Fruit fly (Drosophila melanogaster) whole organism, embryonic: ENCODE data around the gene trx.

ENCODE experiments used
- Ada2b ChIP-seq: fragments of 200-800 bp; sonication (Bioruptor generic); IDR thresholded peaks from 2 replicates; pipeline ENCODE4 v1.3.6; 2022; ENCODE audit warnings: missing biosample characterization, missing genetic modification characterization
- Antp ChIP-seq: fragments of 200-800 bp; sonication (Bioruptor generic); optimal IDR thresholded peaks from 3 replicates; lab custom pipeline; 2016; ENCODE audit warnings: missing biosample characterization, missing genetic modification characterization
- Asciz ChIP-seq: fragments of 200-800 bp; sonication (Bioruptor generic); optimal IDR thresholded peaks from 2 replicates; lab custom pipeline; 2017; ENCODE audit warnings: missing biosample characterization, mild to moderate bottlenecking, missing genetic modification characterization, missing genetic modification reagents
- Atf6 ChIP-seq: fragments of 200-800 bp; sonication (Bioruptor generic); IDR thresholded peaks from 2 replicates; pipeline ENCODE4 v1.3.6; 2022; ENCODE audit warnings: missing biosample characterization, missing genetic modification characterization
- CG1024 ChIP-seq: fragments of 200-800 bp; sonication (Bioruptor generic); IDR thresholded peaks from 2 replicates; pipeline ENCODE4 v1.3.6; 2022; ENCODE audit warnings: missing biosample characterization, missing genetic modification characterization
- CG10267 ChIP-seq: fragments of 200-800 bp; sonication (Bioruptor generic); optimal IDR thresholded peaks from 2 replicates; lab custom pipeline; 2018; ENCODE audit warnings: missing biosample characterization, mild to moderate bottlenecking, missing genetic modification characterization, moderate library complexity
- CG11247 ChIP-seq: fragments of 200-800 bp; sonication (Bioruptor generic); IDR thresholded peaks from 2 replicates; pipeline ENCODE4 v1.3.6; 2022; ENCODE audit warnings: missing biosample characterization, missing genetic modification characterization
- CG13123 ChIP-seq: fragments of 200-800 bp; sonication (Bioruptor generic); optimal IDR thresholded peaks from 2 replicates; lab custom pipeline; 2016; ENCODE audit warnings: missing biosample characterization, missing genetic modification characterization
- CG13287 ChIP-seq: fragments of 200-800 bp; sonication (Bioruptor generic); IDR thresholded peaks from 2 replicates; pipeline ENCODE4 v1.3.6; 2022; ENCODE audit warnings: missing biosample characterization, missing genetic modification characterization; ENCODE audit not compliant: partially characterized antibody
- CG13894 ChIP-seq: fragments of 200-800 bp; sonication (Bioruptor generic); optimal IDR thresholded peaks from 3 replicates; lab custom pipeline; 2018; ENCODE audit warnings: missing biosample characterization, mild to moderate bottlenecking, missing genetic modification characterization, moderate library complexity
- CG14014 ChIP-seq: fragments of 200-800 bp; sonication (Bioruptor generic); IDR thresholded peaks from 2 replicates; pipeline ENCODE4 v1.3.6; 2022; ENCODE audit warnings: missing biosample characterization, missing genetic modification characterization
- CG1529 ChIP-seq: fragments of 200-800 bp; sonication (Bioruptor generic); optimal IDR thresholded peaks from 3 replicates; lab custom pipeline; 2018; ENCODE audit warnings: missing biosample characterization, missing genetic modification characterization
- CG17359 ChIP-seq: fragments of 200-800 bp; sonication (Bioruptor generic); optimal IDR thresholded peaks from 3 replicates; lab custom pipeline; 2018; ENCODE audit warnings: missing biosample characterization, mild to moderate bottlenecking, missing genetic modification characterization, moderate library complexity
- CG17361 ChIP-seq: fragments of 200-800 bp; sonication (Bioruptor generic); IDR thresholded peaks from 3 replicates; pipeline ENCODE4 v1.3.6; 2022; ENCODE audit warnings: missing biosample characterization, missing genetic modification characterization
- CG17385 ChIP-seq: fragments of 200-800 bp; sonication (Bioruptor generic); optimal IDR thresholded peaks from 3 replicates; lab custom pipeline; 2018; ENCODE audit warnings: missing biosample characterization, mild to moderate bottlenecking, missing genetic modification characterization
- CG18476 ChIP-seq: fragments of 200-800 bp; sonication (Bioruptor generic); optimal IDR thresholded peaks from 2 replicates; lab custom pipeline; 2016; ENCODE audit warnings: missing biosample characterization, mild to moderate bottlenecking, missing genetic modification characterization
- CG2199 ChIP-seq: fragments of 200-800 bp; sonication (Bioruptor generic); IDR thresholded peaks from 3 replicates; pipeline ENCODE4 v1.3.6; 2022; ENCODE audit warnings: missing biosample characterization, missing genetic modification characterization
- CG2678 ChIP-seq: fragments of 200-800 bp; sonication (Bioruptor generic); optimal IDR thresholded peaks from 3 replicates; lab custom pipeline; 2019; ENCODE audit warnings: missing biosample characterization, mild to moderate bottlenecking, missing genetic modification characterization, moderate library complexity
- CG32767 ChIP-seq: fragments of 200-800 bp; sonication (Bioruptor generic); IDR thresholded peaks from 2 replicates; pipeline ENCODE4 v1.3.6; 2022; ENCODE audit warnings: missing biosample characterization, missing genetic modification characterization
- CG3407 ChIP-seq: fragments of 200-800 bp; sonication (Bioruptor generic); optimal IDR thresholded peaks from 2 replicates; lab custom pipeline; 2018; ENCODE audit warnings: missing biosample characterization, mild to moderate bottlenecking, missing genetic modification characterization
- CG3847 ChIP-seq: fragments of 200-800 bp; sonication (Bioruptor generic); IDR thresholded peaks from 2 replicates; pipeline ENCODE4 v1.3.6; 2022; ENCODE audit warnings: missing biosample characterization, missing genetic modification characterization
- CG5245 ChIP-seq: fragments of 200-800 bp; sonication (Bioruptor generic); optimal IDR thresholded peaks from 3 replicates; lab custom pipeline; 2016; ENCODE audit warnings: missing biosample characterization, missing genetic modification characterization
- CG6272 ChIP-seq: fragments of 200-800 bp; sonication (Bioruptor generic); IDR thresholded peaks from 2 replicates; pipeline ENCODE4 v1.3.6; 2022; ENCODE audit warnings: missing biosample characterization, missing genetic modification characterization
- CG6654 ChIP-seq: fragments of 200-800 bp; sonication (Bioruptor generic); optimal IDR thresholded peaks from 2 replicates; lab custom pipeline; 2017; ENCODE audit warnings: missing biosample characterization, mild to moderate bottlenecking, missing genetic modification characterization
- CG6791 ChIP-seq: fragments of 200-800 bp; sonication (Bioruptor generic); IDR thresholded peaks from 3 replicates; pipeline ENCODE4 v1.3.6; 2022; ENCODE audit warnings: missing biosample characterization, missing genetic modification characterization; ENCODE audit not compliant: partially characterized antibody
- Camta ChIP-seq: fragments of 200-800 bp; sonication (Bioruptor generic); optimal IDR thresholded peaks from 2 replicates; lab custom pipeline; 2016; ENCODE audit warnings: missing biosample characterization, missing genetic modification characterization
- Hr51 ChIP-seq, 2 experiments: fragments of 200-800 bp; sonication (Bioruptor generic); optimal IDR thresholded peaks; 2 replicates in 1 of 2; 3 replicates in 1 of 2; lab custom pipeline; 2016 to 2018; ENCODE audit warnings: missing biosample characterization in 2 of 2, missing genetic modification characterization in 2 of 2, mild to moderate bottlenecking in 1 of 2, moderate library complexity in 1 of 2
- Kr ChIP-seq: fragments of 200-800 bp; sonication (Bioruptor generic); optimal IDR thresholded peaks from 2 replicates; lab custom pipeline; 2017; ENCODE audit warnings: missing biosample characterization, mild to moderate bottlenecking, missing genetic modification characterization
- Mad ChIP-seq: fragments of 200-800 bp; sonication (Bioruptor generic); optimal IDR thresholded peaks from 2 replicates; lab custom pipeline; 2016; ENCODE audit warnings: missing biosample characterization, missing genetic modification characterization
- Mes4 ChIP-seq: fragments of 200-800 bp; sonication (Bioruptor generic); optimal IDR thresholded peaks from 2 replicates; lab custom pipeline; 2016; ENCODE audit warnings: missing biosample characterization, missing genetic modification characterization
- Nf-YB ChIP-seq: fragments of 200-800 bp; sonication (Bioruptor generic); optimal IDR thresholded peaks from 3 replicates; lab custom pipeline; 2019; ENCODE audit warnings: missing biosample characterization, mild to moderate bottlenecking, missing genetic modification characterization, moderate library complexity
- Trl ChIP-seq, 3 experiments: fragments of >200 bp in 2 of 3; fragments of 200-800 bp in 1 of 3; sonication (Bioruptor generic) in 1 of 3; optimal IDR thresholded peaks; 2 replicates in 1 of 3; 3 replicates in 2 of 3; lab custom pipeline; 2016 to 2017; ENCODE audit warnings: missing biosample characterization in 1 of 3, missing genetic modification characterization in 1 of 3
- Usf ChIP-seq: fragments of 200-800 bp; sonication (Bioruptor generic); optimal IDR thresholded peaks from 2 replicates; lab custom pipeline; 2017; ENCODE audit warnings: missing genotype, missing biosample characterization, missing genetic modification characterization
- amos ChIP-seq: fragments of 200-800 bp; sonication (Bioruptor generic); IDR thresholded peaks from 2 replicates; pipeline ENCODE4 v1.3.6; 2022; ENCODE audit warnings: missing biosample characterization, missing genetic modification characterization; ENCODE audit not compliant: partially characterized antibody
- dpn ChIP-seq, 2 experiments: fragments of 200-800 bp; sonication (Bioruptor generic); optimal IDR thresholded peaks; 3 replicates each; lab custom pipeline; 2016; ENCODE audit warnings: missing biosample characterization in 2 of 2, missing genetic modification characterization in 2 of 2
- ewg ChIP-seq: fragments of 200-800 bp; sonication (Bioruptor generic); optimal IDR thresholded peaks from 3 replicates; lab custom pipeline; 2017; ENCODE audit warnings: mild to moderate bottlenecking, missing biosample characterization, missing genetic modification reagents, missing genetic modification characterization
- fd64A ChIP-seq: fragments of 200-800 bp; sonication (Bioruptor generic); optimal IDR thresholded peaks from 3 replicates; lab custom pipeline; 2018; ENCODE audit warnings: missing biosample characterization, mild to moderate bottlenecking, missing genetic modification characterization
- gce ChIP-seq: fragments of 200-800 bp; sonication (Bioruptor generic); IDR thresholded peaks from 3 replicates; pipeline ENCODE4 v1.3.6; 2022; ENCODE audit warnings: missing biosample characterization, missing genetic modification characterization
- hb ChIP-seq: fragments of 200-800 bp; sonication (Bioruptor generic); IDR thresholded peaks from 3 replicates; pipeline ENCODE4 v1.3.6; 2022; ENCODE audit warnings: missing biosample characterization, missing genetic modification characterization; ENCODE audit not compliant: partially characterized antibody
- ken ChIP-seq: fragments of 200-800 bp; sonication (Bioruptor generic); IDR thresholded peaks from 3 replicates; pipeline ENCODE4 v1.3.6; 2022; ENCODE audit warnings: missing biosample characterization, missing genetic modification characterization
- knrl ChIP-seq: fragments of 200-800 bp; sonication (Bioruptor generic); IDR thresholded peaks from 3 replicates; pipeline ENCODE4 v1.3.6; 2022; ENCODE audit warnings: missing biosample characterization, missing genetic modification characterization; ENCODE audit not compliant: partially characterized antibody
- mld ChIP-seq: fragments of 200-800 bp; sonication (Bioruptor generic); IDR thresholded peaks from 3 replicates; pipeline ENCODE4 v1.3.6; 2022; ENCODE audit warnings: missing biosample characterization, missing genetic modification characterization; ENCODE audit not compliant: partially characterized antibody
- nerfin-2 ChIP-seq: fragments of 200-800 bp; sonication (Bioruptor generic); IDR thresholded peaks from 2 replicates; pipeline ENCODE4 v1.3.6; 2022; ENCODE audit warnings: missing biosample characterization, missing genetic modification characterization; ENCODE audit not compliant: partially characterized antibody
- pb ChIP-seq: fragments of 200-800 bp; sonication (Bioruptor generic); optimal IDR thresholded peaks from 3 replicates; lab custom pipeline; 2016; ENCODE audit warnings: missing biosample characterization, missing genetic modification characterization
- peb ChIP-seq: fragments of 200-800 bp; sonication (Bioruptor generic); IDR thresholded peaks from 2 replicates; pipeline ENCODE4 v1.3.6; 2022; ENCODE audit warnings: missing biosample characterization, missing genetic modification characterization
- ro ChIP-seq: fragments of 200-800 bp; sonication (Bioruptor generic); IDR thresholded peaks from 2 replicates; pipeline ENCODE4 v1.3.6; 2022; ENCODE audit warnings: missing biosample characterization, missing genetic modification characterization
- sr ChIP-seq: fragments of 200-800 bp; sonication (Bioruptor generic); IDR thresholded peaks from 3 replicates; pipeline ENCODE4 v1.3.6; 2022; ENCODE audit warnings: missing biosample characterization, missing genetic modification characterization
- vvl ChIP-seq: fragments of 200-800 bp; sonication (Bioruptor generic); IDR thresholded peaks from 2 replicates; pipeline ENCODE4 v1.3.6; 2022; ENCODE audit warnings: missing biosample characterization, missing genetic modification characterization
- zfh1 ChIP-seq: fragments of 200-800 bp; sonication (Bioruptor generic); IDR thresholded peaks from 3 replicates; pipeline ENCODE4 v1.3.6; 2022; ENCODE audit warnings: missing biosample characterization, missing genetic modification characterization

Gene trx

DNA sequence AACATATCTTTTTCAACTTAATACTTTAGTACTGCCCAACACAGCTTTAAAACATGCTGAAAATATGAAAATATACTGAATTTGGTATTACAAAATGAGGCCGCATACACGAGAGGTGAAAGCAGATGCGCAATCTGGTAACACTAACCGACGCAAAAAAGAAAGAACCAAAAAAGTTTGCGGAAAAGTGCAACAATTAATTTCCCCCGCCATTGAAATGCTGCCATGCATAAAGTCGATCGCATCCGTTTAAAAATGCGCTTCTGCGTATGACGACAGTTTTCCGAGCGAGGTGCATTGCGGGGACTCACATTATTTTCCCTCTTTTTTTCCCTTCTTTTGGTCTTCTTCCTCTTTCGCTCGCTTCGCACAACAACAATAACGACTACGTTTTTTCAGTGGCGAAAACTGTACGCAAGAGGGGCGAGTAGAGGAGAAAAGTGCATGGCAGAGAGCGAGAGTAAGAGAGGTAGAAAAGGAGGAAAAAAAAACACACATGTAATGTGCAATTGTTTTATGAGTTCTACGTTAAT, 29.3 kb upstream of the trx start, which contains the start of gene Set8 (continued):
- no peak for TF ChIP-seq Kr
- no peak for TF ChIP-seq CG17359 (tag; lab: Kevin White, UChicago)
- TF ChIP-seq CG18476: no peak
- no peak for TF ChIP-seq Nf-YB (GFP tag; lab: Kevin White, UChicago)
- TF ChIP-seq CG13123 (GFP tag; lab: Kevin White, UChicago): no peak
- no peak for TF ChIP-seq Ada2b
- TF ChIP-seq Hr51 (GFP tag; optimal IDR thresholded peaks at IDR 0.05; lab: Kevin White, UChicago): no peak
- TF ChIP-seq Atf6 (GFP tag; lab: Robert Waterston, UW): no peak
- TF ChIP-seq gce (GFP tag; lab: Robert Waterston, UW): no peak
- TF ChIP-seq sr (GFP tag; lab: Robert Waterston, UW): no peak
- TF ChIP-seq CG6654 (GFP tag; lab: Kevin White, UChicago): no peak
- TF ChIP-seq CG3847 (GFP tag; lab: Robert Waterston, UW): no peak
- no peak for TF ChIP-seq ro
- no peak for TF ChIP-seq CG6272 (GFP tag; lab: Robert Waterston, UW)
- no peak for TF ChIP-seq hb (GFP tag; lab: Robert Waterston, UW)
- TF ChIP-seq CG32767 (GFP tag; lab: Robert Waterston, UW): no peak
- no peak for TF ChIP-seq ken
- no peak for TF ChIP-seq zfh1 (GFP tag; lab: Robert Waterston, UW)
- TF ChIP-seq CG2199: no peak
- no peak for TF ChIP-seq CG2678 (tag; lab: Kevin White, UChicago)
- TF ChIP-seq ewg (GFP tag; lab: Kevin White, UChicago): no peak
- TF ChIP-seq CG13287 (GFP tag; lab: Robert Waterston, UW): peak; percentile 57; the same call in 1 of the 2 replicates
- TF ChIP-seq CG17385 (GFP tag; lab: Kevin White, UChicago): peak; percentile 94

DNA sequence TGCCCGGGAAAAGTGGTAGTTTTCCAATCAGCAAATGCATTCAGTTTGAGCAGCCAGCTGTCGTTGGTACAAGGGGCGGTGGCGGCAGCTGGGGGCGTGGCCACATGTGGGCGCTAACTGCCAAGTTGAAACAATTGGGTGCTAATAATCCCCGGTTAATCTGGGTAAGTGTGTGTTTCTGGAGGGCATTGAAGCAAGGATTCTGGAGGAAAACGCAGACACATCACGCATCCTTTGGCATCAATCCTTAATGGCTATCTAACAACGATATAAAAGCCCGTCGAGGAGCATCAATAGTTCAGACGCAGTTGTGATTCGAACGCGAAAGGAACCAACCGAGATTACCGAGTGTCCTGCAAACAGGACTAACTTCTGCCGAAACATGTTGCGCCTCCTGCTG, 27.9 kb upstream of the trx start, which contains the start of gene Crz:
Gene Crz, plus strand, starts transcription at position 301 of the 400 bp plus-strand sequence.
- peak; percentile 24; the same call in 1 of the 3 replicates for TF ChIP-seq CG6791 (GFP tag; lab: Robert Waterston, UW)
- 0 out of 3 replicates have a peak, but pooled peaks have one; percentile 8 for TF ChIP-seq knrl
- no peak for TF ChIP-seq fd64A (GFP tag; lab: Kevin White, UChicago)
- TF ChIP-seq amos: no peak
- no peak for TF ChIP-seq CG14014

DNA sequence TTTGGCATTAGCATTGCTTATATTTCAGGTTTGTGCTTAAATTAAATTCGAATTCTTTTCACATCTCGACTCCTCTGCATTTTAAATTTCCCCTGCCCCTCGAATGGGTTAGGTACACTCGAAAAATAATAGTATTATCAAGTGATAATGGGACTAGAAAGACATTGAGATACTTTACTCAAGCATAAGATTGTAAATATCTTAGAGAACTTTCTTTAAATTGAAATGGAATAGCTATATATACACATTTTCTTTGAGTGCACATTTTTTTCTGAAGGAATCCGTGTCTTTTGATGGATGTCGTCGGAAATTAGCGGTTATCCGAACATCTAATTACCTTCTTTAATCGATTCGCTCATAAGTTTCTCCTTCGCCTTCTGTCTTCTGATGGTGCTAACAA, 24.3 kb upstream of the trx start:
- TF ChIP-seq mld (GFP tag; lab: Robert Waterston, UW) (no peak), CG18476 (peak; percentile 3), nerfin-2 (GFP tag; lab: Robert Waterston, UW) (no peak), Antp (no peak), Usf (no peak), peb (no peak), CG3407 (no peak), pb (GFP tag; lab: Kevin White, UChicago) (no peak), Trl (optimal IDR thresholded peaks at IDR 0.05; lab: Kevin White, UChicago) (no peak), Trl (GFP tag; optimal IDR thresholded peaks at IDR 0.05; lab: Kevin White, UChicago) (no peak), CG1024 (GFP tag; lab: Robert Waterston, UW) (no peak), CG17361 (peak; percentile 30; the same call in 1 of the 3 replicates), dpn (GFP tag; optimal IDR thresholded peaks at IDR 0.05; lab: Kevin White, UChicago) (peak in 1 of 2 experiments; percentile 27), Mad (GFP tag; lab: Kevin White, UChicago) (no peak), CG5245 (GFP tag; lab: Kevin White, UChicago) (no peak), CG10267 (tag; lab: Kevin White, UChicago) (peak; percentile 21), CG13894 (tag; lab: Kevin White, UChicago) (no peak), Mes4 (GFP tag; lab: Kevin White, UChicago) (no peak), vvl (GFP tag; lab: Robert Waterston, UW) (peak; percentile 67), CG11247 (no peak), CG1529 (GFP tag; lab: Kevin White, UChicago) (no peak), Camta (GFP tag; lab: Kevin White, UChicago) (peak; percentile 24), Asciz (no peak)
